Worm (Caenorhabditis elegans): ENCODE results near the gene R01H10.4.

- TF ChIP-seq nhr-11 (tag; optimal IDR thresholded peaks at IDR 0.05): no peak
- no peak for TF ChIP-seq lim-6 (tag; optimal IDR thresholded peaks at IDR 0.05)
- no peak for TF ChIP-seq hlh-6 (tag; optimal IDR thresholded peaks at IDR 0.05)
- no peak for TF ChIP-seq ceh-30 (tag; optimal IDR thresholded peaks at IDR 0.05)
- no peak for TF ChIP-seq elt-2 (tag; optimal IDR thresholded peaks at IDR 0.05)
- TF ChIP-seq nfya-1 (tag; optimal IDR thresholded peaks at IDR 0.05): no peak
- TF ChIP-seq rnt-1 (tag; optimal IDR thresholded peaks at IDR 0.05): no peak
- TF ChIP-seq C08G9.2 (tag; optimal IDR thresholded peaks at IDR 0.05): no peak
- TF ChIP-seq pag-3 (tag; optimal IDR thresholded peaks at IDR 0.05; ENCODE audit: borderline replicate concordance): no peak
- no peak for TF ChIP-seq mec-3 (tag; optimal IDR thresholded peaks at IDR 0.05; ENCODE audit: borderline replicate concordance)
- no peak for TF ChIP-seq zip-5 (tag; optimal IDR thresholded peaks at IDR 0.05)
- TF ChIP-seq hlh-8 (tag; optimal IDR thresholded peaks at IDR 0.05): no peak
- TF ChIP-seq unc-42 (tag; optimal IDR thresholded peaks at IDR 0.05): no peak
These were observed 7.1 kb downstream of the R01H10.4 start, which contains the start of gene bbs-5 for ce11 chrIII:10261682-10262081.
